Comparison of ENCODE assay signal across 4 worm cellular contexts in genomic region chrX:4960910-4961680, ce11.
A peak's percentile ranks its signal among the peaks of the same experiment; 100 is the strongest.
TF ChIP-seq lines count a peak whose summit lies in the region.

No protein-coding gene starts in this region.

TF ChIP-seq in whole organism, L2 larva, 48 proteins besides CTCF, POLR2A, EP300 and RAD21:
- TF ChIP-seq unc-62 (GFP tag; optimal IDR thresholded peaks at IDR 0.05; lab: Kevin White, UChicago) (no peak), ceh-16 (tag; optimal IDR thresholded peaks at IDR 0.05; lab: Kevin White, UChicago) (peak; percentile 15)

TF ChIP-seq in whole organism, L4 larva, 104 proteins besides CTCF, POLR2A, EP300 and RAD21 (continues in another document):
- TF ChIP-seq dmd-6 (GFP tag; IDR thresholded peaks at IDR 0.05; lab: Robert Waterston, UW) (no peak), dmd-9 (GFP tag; IDR thresholded peaks at IDR 0.05; lab: Robert Waterston, UW) (peak; percentile 48; the same call in 1 of the 2 replicates), nhr-48 (tag; optimal IDR thresholded peaks at IDR 0.05; lab: Kevin White, UChicago) (no peak), nhr-77 (tag; optimal IDR thresholded peaks at IDR 0.05; lab: Kevin White, UChicago) (no peak), zip-11 (GFP tag; IDR thresholded peaks at IDR 0.05; lab: Robert Waterston, UW) (no peak), saeg-2 (GFP tag; IDR thresholded peaks at IDR 0.05; lab: Robert Waterston, UW) (no peak), aha-1 (tag; lab: Kevin White, UChicago) (peak; percentile 98), ceh-62 (tag; optimal IDR thresholded peaks at IDR 0.05; lab: Kevin White, UChicago) (no peak), pha-4 (GFP tag; IDR thresholded peaks at IDR 0.05; lab: Robert Waterston, UW) (no peak), pha-4 (tag; optimal IDR thresholded peaks at IDR 0.05; lab: Kevin White, UChicago) (no peak), madf-9 (GFP tag; conservative IDR thresholded peaks at IDR 0.05; lab: Robert Waterston, UW) (0 out of 2 replicates have a peak, but pooled peaks have one; percentile 15), F10B5.3 (tag; optimal IDR thresholded peaks at IDR 0.05; lab: Kevin White, UChicago) (no peak), lir-3 (tag; optimal IDR thresholded peaks at IDR 0.05; lab: Kevin White, UChicago) (no peak), mxl-3 (GFP tag; optimal IDR thresholded peaks at IDR 0.05; lab: Kevin White, UChicago) (no peak), duxl-1 (tag; optimal IDR thresholded peaks at IDR 0.05; lab: Kevin White, UChicago; ENCODE audit: poor library complexity) (no peak), snpc-1.2 (GFP tag; IDR thresholded peaks at IDR 0.05; lab: Robert Waterston, UW) (no peak; the same call in 1 of the 2 replicates), unc-62 (GFP tag; optimal IDR thresholded peaks at IDR 0.05 in 1 of 2; lab: Kevin White, UChicago) (peak in 1 of 2 experiments; percentile 91), unc-62 (tag; optimal IDR thresholded peaks at IDR 0.05; lab: Kevin White, UChicago) (no peak), hlh-30 (tag; optimal IDR thresholded peaks at IDR 0.05; lab: Kevin White, UChicago; ENCODE audit: insufficient read depth) (no peak), F37D6.2 (tag; optimal IDR thresholded peaks at IDR 0.05; lab: Kevin White, UChicago) (no peak), skn-1 (tag; optimal IDR thresholded peaks at IDR 0.05; lab: Kevin White, UChicago) (no peak), Y48G9A.11 (GFP tag; IDR thresholded peaks at IDR 0.05; lab: Robert Waterston, UW) (no peak), spr-3 (GFP tag; optimal IDR thresholded peaks at IDR 0.05; lab: Kevin White, UChicago) (peak; percentile 26), hif-1 (tag; optimal IDR thresholded peaks at IDR 0.05; lab: Kevin White, UChicago) (no peak), F26F4.8 (GFP tag; conservative IDR thresholded peaks at IDR 0.05; lab: Robert Waterston, UW) (no peak), ztf-7 (tag; optimal IDR thresholded peaks at IDR 0.05; lab: Kevin White, UChicago) (no peak), D1046.2 (GFP tag; IDR thresholded peaks at IDR 0.05; lab: Robert Waterston, UW) (0 out of 2 replicates have a peak, but pooled peaks have one; percentile 42), ceh-20 (GFP tag; IDR thresholded peaks at IDR 0.05; lab: Robert Waterston, UW) (no peak), F49E8.2 (tag; optimal IDR thresholded peaks at IDR 0.05; lab: Kevin White, UChicago; ENCODE audit: borderline replicate concordance) (no peak), dmd-8 (GFP tag; IDR thresholded peaks at IDR 0.05; lab: Robert Waterston, UW) (no peak)

TF ChIP-seq in whole organism, late embryonic, 69 proteins besides CTCF, POLR2A, EP300 and RAD21:
- TF ChIP-seq pha-4 (tag; optimal IDR thresholded peaks at IDR 0.05; lab: Kevin White, UChicago): no peak
- no peak for TF ChIP-seq ceh-24 (tag; optimal IDR thresholded peaks at IDR 0.05; lab: Kevin White, UChicago)
- TF ChIP-seq ceh-19 (GFP tag; optimal IDR thresholded peaks at IDR 0.05; lab: Kevin White, UChicago): peak; percentile 47
- peak; percentile 11; the same call in 1 of the 2 replicates for TF ChIP-seq sox-2 (GFP tag; IDR thresholded peaks at IDR 0.05; lab: Robert Waterston, UW)
- peak; percentile 9 for TF ChIP-seq ceh-9 (tag; optimal IDR thresholded peaks at IDR 0.05; lab: Kevin White, UChicago)
- TF ChIP-seq hlh-13 (GFP tag; optimal IDR thresholded peaks at IDR 0.05; lab: Kevin White, UChicago): peak; percentile 28
- TF ChIP-seq hlh-30 (tag; optimal IDR thresholded peaks at IDR 0.05; lab: Kevin White, UChicago; ENCODE audit: insufficient read depth): no peak
- TF ChIP-seq ama-1 (optimal IDR thresholded peaks at IDR 0.05; lab: Kevin White, UChicago): peak; percentile 3
- TF ChIP-seq ahr-1 (tag; optimal IDR thresholded peaks at IDR 0.05; lab: Kevin White, UChicago): no peak
- peak; percentile 15 for TF ChIP-seq ceh-31 (tag; optimal IDR thresholded peaks at IDR 0.05; lab: Kevin White, UChicago)
- TF ChIP-seq ceh-14 (tag; optimal IDR thresholded peaks at IDR 0.05; lab: Kevin White, UChicago): no peak
- TF ChIP-seq madf-2 (tag; optimal IDR thresholded peaks at IDR 0.05; lab: Kevin White, UChicago): no peak
- TF ChIP-seq sox-4 (tag; optimal IDR thresholded peaks at IDR 0.05; lab: Kevin White, UChicago): peak; percentile 22
- TF ChIP-seq tbx-2 (tag; optimal IDR thresholded peaks at IDR 0.05; lab: Kevin White, UChicago): peak; percentile 27
- peak; percentile 47 for TF ChIP-seq K02D7.2 (tag; optimal IDR thresholded peaks at IDR 0.05; lab: Kevin White, UChicago)
- TF ChIP-seq sdc-2 (tag; optimal IDR thresholded peaks at IDR 0.05; lab: Kevin White, UChicago): no peak
- no peak for TF ChIP-seq gmeb-2 (tag; optimal IDR thresholded peaks at IDR 0.05; lab: Kevin White, UChicago)
- TF ChIP-seq hlh-15 (tag; optimal IDR thresholded peaks at IDR 0.05; lab: Kevin White, UChicago): no peak

TF ChIP-seq in whole organism, mixed stage, embryonic, 35 proteins besides CTCF, POLR2A, EP300 and RAD21:
- TF ChIP-seq lin-13 (tag; optimal IDR thresholded peaks at IDR 0.05; lab: Kevin White, UChicago): no peak
- TF ChIP-seq M03D4.4 (tag; optimal IDR thresholded peaks at IDR 0.05; lab: Kevin White, UChicago): peak; percentile 16
- TF ChIP-seq hlh-1 (tag; optimal IDR thresholded peaks at IDR 0.05; lab: Kevin White, UChicago): peak; percentile 12
- TF ChIP-seq tbx-8 (GFP tag; optimal IDR thresholded peaks at IDR 0.05; lab: Kevin White, UChicago): no peak
- TF ChIP-seq ceh-83 (GFP tag; optimal IDR thresholded peaks at IDR 0.05; lab: Kevin White, UChicago): peak; percentile 59
- TF ChIP-seq ztf-11 (tag; optimal IDR thresholded peaks at IDR 0.05; lab: Kevin White, UChicago): peak; percentile 28
- peak; percentile 72 for TF ChIP-seq sptf-1 (tag; optimal IDR thresholded peaks at IDR 0.05; lab: Kevin White, UChicago)
- TF ChIP-seq ceh-43 (GFP tag; optimal IDR thresholded peaks at IDR 0.05; lab: Kevin White, UChicago): peak; percentile 34
- TF ChIP-seq ces-1 (GFP tag; optimal IDR thresholded peaks at IDR 0.05; lab: Kevin White, UChicago): peak; percentile 38
- no peak for TF ChIP-seq nhr-28 (tag; optimal IDR thresholded peaks at IDR 0.05; lab: Kevin White, UChicago)
- TF ChIP-seq mls-2 (tag; optimal IDR thresholded peaks at IDR 0.05; lab: Kevin White, UChicago): peak; percentile 25
- peak; percentile 42 for TF ChIP-seq elt-1 (tag; optimal IDR thresholded peaks at IDR 0.05; lab: Kevin White, UChicago; ENCODE audit: borderline replicate concordance, insufficient read depth)
TF ChIP-seq in whole organism, mixed stage, embryonic: peak in this region for 9.
